Worm (Caenorhabditis elegans) whole organism, late embryonic: ENCODE data around the gene Y73B6BL.288.

Experiments used
- C08G9.2 ChIP-seq: sonication (generic microtip); optimal IDR thresholded peaks from 2 replicates; lab custom pipeline; 2016; ENCODE audit warnings: mild to moderate bottlenecking, missing genetic modification characterization, moderate library complexity, missing compliant biosample characterization
- C38D4.7 ChIP-seq: fragments of 200-800 bp; sonication (Bioruptor generic); optimal IDR thresholded peaks from 2 replicates; lab custom pipeline; 2018; ENCODE audit warnings: mild to moderate bottlenecking, missing genetic modification characterization, moderate library complexity, missing compliant biosample characterization
- F13H6.1 ChIP-seq: sonication (generic microtip); optimal IDR thresholded peaks from 2 replicates; lab custom pipeline; 2016; ENCODE audit warnings: missing genetic modification characterization, missing compliant biosample characterization
- K02D7.2 ChIP-seq: sonication (generic microtip); optimal IDR thresholded peaks from 2 replicates; lab custom pipeline; 2017; ENCODE audit warnings: mild to moderate bottlenecking, missing genetic modification characterization, missing compliant biosample characterization
- T23F11.4 ChIP-seq: fragments of 200-800 bp; sonication (Bioruptor generic); optimal IDR thresholded peaks from 2 replicates; lab custom pipeline; 2018; ENCODE audit warnings: mild to moderate bottlenecking, missing genetic modification characterization, missing compliant biosample characterization
- ama-1 ChIP-seq: fragments of 150-350 bp; optimal IDR thresholded peaks from 2 replicates; lab custom pipeline; 2014
- ceh-14 ChIP-seq: sonication (generic microtip); optimal IDR thresholded peaks from 2 replicates; lab custom pipeline; 2016; ENCODE audit warnings: missing genotype, missing genetic modification characterization, missing compliant biosample characterization
- ceh-18 ChIP-seq: sonication (generic microtip); optimal IDR thresholded peaks from 2 replicates; lab custom pipeline; 2016; ENCODE audit warnings: missing genetic modification characterization, missing compliant biosample characterization
- ceh-19 ChIP-seq: fragments of 200-800 bp; sonication (Bioruptor generic); optimal IDR thresholded peaks from 2 replicates; lab custom pipeline; 2018; ENCODE audit warnings: mild to moderate bottlenecking, missing genetic modification characterization, missing compliant biosample characterization
- ceh-24 ChIP-seq: sonication (generic microtip); optimal IDR thresholded peaks from 2 replicates; lab custom pipeline; 2016; ENCODE audit warnings: mild to moderate bottlenecking, missing genetic modification characterization, missing compliant biosample characterization
- ceh-30 ChIP-seq: fragments of 150-350 bp; optimal IDR thresholded peaks from 2 replicates; lab custom pipeline; 2014; ENCODE audit warnings: missing biosample characterization, missing genetic modification characterization
- ceh-31 ChIP-seq: sonication (generic microtip); optimal IDR thresholded peaks from 2 replicates; lab custom pipeline; 2016; ENCODE audit warnings: missing genetic modification characterization, missing compliant biosample characterization
- ceh-34 ChIP-seq: sonication (generic microtip); optimal IDR thresholded peaks from 2 replicates; lab custom pipeline; 2016; ENCODE audit warnings: mild to moderate bottlenecking, missing genetic modification characterization, missing compliant biosample characterization
- dmd-4 ChIP-seq: sonication (generic microtip); optimal IDR thresholded peaks from 2 replicates; lab custom pipeline; 2016; ENCODE audit warnings: borderline replicate concordance, missing genetic modification characterization, missing compliant biosample characterization
- dve-1 ChIP-seq: sonication (generic microtip); optimal IDR thresholded peaks from 2 replicates; lab custom pipeline; 2017; ENCODE audit warnings: antibody characterized with exemption, mild to moderate bottlenecking, missing genetic modification characterization, missing compliant biosample characterization
- elt-2 ChIP-seq: sonication (generic microtip); optimal IDR thresholded peaks from 2 replicates; lab custom pipeline; 2016; ENCODE audit warnings: missing genetic modification reagents, missing genetic modification characterization, missing compliant biosample characterization
- elt-4 ChIP-seq: sonication (generic microtip); optimal IDR thresholded peaks from 2 replicates; lab custom pipeline; 2016; ENCODE audit warnings: missing genetic modification characterization, missing compliant biosample characterization
- eyg-1 ChIP-seq: sonication (generic microtip); optimal IDR thresholded peaks from 2 replicates; lab custom pipeline; 2016; ENCODE audit warnings: missing genotype, missing genetic modification characterization, missing compliant biosample characterization
- fax-1 ChIP-seq: sonication (generic microtip); optimal IDR thresholded peaks from 2 replicates; lab custom pipeline; 2016; ENCODE audit warnings: missing genotype, missing genetic modification characterization, missing compliant biosample characterization
- fkh-10 ChIP-seq: fragments of 150-350 bp; optimal IDR thresholded peaks from 2 replicates; lab custom pipeline; 2014; ENCODE audit warnings: missing biosample characterization, missing genetic modification reagents, missing genetic modification characterization
- fkh-6 ChIP-seq: sonication (generic microtip); optimal IDR thresholded peaks from 2 replicates; lab custom pipeline; 2016; ENCODE audit warnings: missing genetic modification characterization, missing compliant biosample characterization
- hlh-13 ChIP-seq: fragments of 200-800 bp; sonication (Bioruptor generic); optimal IDR thresholded peaks from 2 replicates; lab custom pipeline; 2018; ENCODE audit warnings: mild to moderate bottlenecking, missing genetic modification characterization, missing compliant biosample characterization
- hlh-15 ChIP-seq: sonication (generic microtip); optimal IDR thresholded peaks from 2 replicates; lab custom pipeline; 2016; ENCODE audit warnings: missing genetic modification characterization, missing compliant biosample characterization
- hlh-30 ChIP-seq: sonication (generic microtip); optimal IDR thresholded peaks from 2 replicates; lab custom pipeline; 2017; ENCODE audit warnings: antibody characterized with exemption, missing genetic modification characterization, missing compliant biosample characterization; ENCODE audit not compliant: insufficient read depth
- hlh-8 ChIP-seq: sonication (generic microtip); optimal IDR thresholded peaks from 2 replicates; lab custom pipeline; 2016; ENCODE audit warnings: missing genotype, missing genetic modification characterization, missing compliant biosample characterization
- lim-6 ChIP-seq: sonication (generic microtip); optimal IDR thresholded peaks from 2 replicates; lab custom pipeline; 2016; ENCODE audit warnings: missing genetic modification characterization, missing compliant biosample characterization
- madf-2 ChIP-seq: sonication (generic microtip); optimal IDR thresholded peaks from 2 replicates; lab custom pipeline; 2017; ENCODE audit warnings: missing genetic modification characterization, missing compliant biosample characterization
- nfya-1 ChIP-seq: sonication (generic microtip); optimal IDR thresholded peaks from 2 replicates; lab custom pipeline; 2017; ENCODE audit warnings: missing genetic modification characterization, mild to moderate bottlenecking, missing compliant biosample characterization, antibody characterized with exemption, moderate library complexity
- nhr-232 ChIP-seq: sonication (generic microtip); optimal IDR thresholded peaks from 2 replicates; lab custom pipeline; 2016; ENCODE audit warnings: missing genetic modification characterization, missing compliant biosample characterization
- npax-4 ChIP-seq: sonication (generic microtip); optimal IDR thresholded peaks from 2 replicates; lab custom pipeline; 2016; ENCODE audit warnings: missing genetic modification characterization, missing compliant biosample characterization
- pax-1 ChIP-seq: fragments of 150-350 bp; optimal IDR thresholded peaks from 2 replicates; lab custom pipeline; 2014; ENCODE audit warnings: missing biosample characterization, missing genetic modification characterization
- pros-1 ChIP-seq: fragments of 150-350 bp; optimal IDR thresholded peaks from 2 replicates; lab custom pipeline; 2014; ENCODE audit warnings: missing biosample characterization, missing genetic modification reagents, missing genetic modification characterization
- sdc-2 ChIP-seq: sonication (generic microtip); optimal IDR thresholded peaks from 2 replicates; lab custom pipeline; 2016; ENCODE audit warnings: missing genotype, missing genetic modification characterization, missing compliant biosample characterization
- sox-2 ChIP-seq: fragments of 200-800 bp; sonication (Bioruptor generic); IDR thresholded peaks from 2 replicates; pipeline ENCODE4 v1.3.6; 2022; ENCODE audit warnings: missing genetic modification reagents, missing genetic modification characterization, missing compliant biosample characterization
- syd-9 ChIP-seq: sonication (generic microtip); optimal IDR thresholded peaks from 2 replicates; lab custom pipeline; 2016; ENCODE audit warnings: mild to moderate bottlenecking, missing genetic modification characterization, moderate library complexity, missing compliant biosample characterization
- tbx-2 ChIP-seq: sonication (generic microtip); optimal IDR thresholded peaks from 2 replicates; lab custom pipeline; 2016; ENCODE audit warnings: missing genetic modification characterization, missing compliant biosample characterization
- ttx-3 ChIP-seq: sonication (generic microtip); optimal IDR thresholded peaks from 2 replicates; lab custom pipeline; 2016; ENCODE audit warnings: missing genetic modification reagents, missing genetic modification characterization, missing compliant biosample characterization
- unc-42 ChIP-seq: sonication (generic microtip); optimal IDR thresholded peaks from 2 replicates; lab custom pipeline; 2016; ENCODE audit warnings: missing genotype, missing genetic modification characterization, missing compliant biosample characterization
- unc-86 ChIP-seq: sonication (generic microtip); optimal IDR thresholded peaks from 2 replicates; lab custom pipeline; 2016; ENCODE audit warnings: missing genetic modification characterization, missing compliant biosample characterization
- zip-5 ChIP-seq: sonication (generic microtip); optimal IDR thresholded peaks from 2 replicates; lab custom pipeline; 2016; ENCODE audit warnings: missing genetic modification characterization, missing compliant biosample characterization
- ztf-16 ChIP-seq: sonication (generic microtip); optimal IDR thresholded peaks from 2 replicates; lab custom pipeline; 2017; ENCODE audit warnings: missing genetic modification characterization, missing compliant biosample characterization

The Y73B6BL.288 gene

DNA sequence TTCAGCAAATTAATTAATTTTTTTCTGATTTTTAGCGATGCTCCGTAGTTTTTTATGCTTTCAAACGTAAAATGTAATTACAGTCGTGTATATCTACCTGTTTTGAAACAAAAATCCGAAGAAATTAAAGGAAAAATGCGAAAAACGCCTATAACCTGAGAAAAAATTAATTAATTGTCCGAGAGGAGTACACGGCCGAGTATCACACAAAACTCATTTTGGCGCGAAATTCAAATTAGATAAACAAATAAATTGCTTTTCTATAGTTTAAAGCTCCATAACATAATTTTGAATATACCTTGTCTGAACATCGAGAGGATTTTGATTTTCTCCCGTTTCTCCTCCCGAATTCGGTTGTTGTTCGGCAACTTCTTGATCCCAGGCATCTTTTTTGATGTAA lies 27.2 kb upstream of the Y73B6BL.288 start:
- TF ChIP-seq ceh-19 (no peak), unc-42 (tag; lab: Kevin White, UChicago) (peak; percentile 43), sdc-2 (tag; lab: Kevin White, UChicago) (no peak), pros-1 (tag; lab: Kevin White, UChicago) (no peak), dmd-4 (no peak), madf-2 (tag; lab: Kevin White, UChicago) (no peak), ztf-16 (no peak), ceh-30 (tag; lab: Kevin White, UChicago) (no peak), tbx-2 (tag; lab: Kevin White, UChicago) (peak; percentile 13), zip-5 (tag; lab: Kevin White, UChicago) (no peak), elt-4 (tag; lab: Kevin White, UChicago) (no peak), ceh-24 (tag; lab: Kevin White, UChicago) (no peak), hlh-8 (tag; lab: Kevin White, UChicago) (no peak), C38D4.7 (no peak), ceh-31 (tag; lab: Kevin White, UChicago) (peak; percentile 56), nhr-232 (tag; lab: Kevin White, UChicago) (no peak), C08G9.2 (tag; lab: Kevin White, UChicago) (peak; percentile 42), T23F11.4 (GFP tag; lab: Kevin White, UChicago) (no peak), unc-86 (tag; lab: Kevin White, UChicago) (no peak), F13H6.1 (tag; lab: Kevin White, UChicago) (no peak), fkh-6 (tag; lab: Kevin White, UChicago) (no peak), hlh-13 (GFP tag; lab: Kevin White, UChicago) (no peak), ceh-34 (tag; lab: Kevin White, UChicago) (no peak), eyg-1 (tag; lab: Kevin White, UChicago) (no peak)

DNA sequence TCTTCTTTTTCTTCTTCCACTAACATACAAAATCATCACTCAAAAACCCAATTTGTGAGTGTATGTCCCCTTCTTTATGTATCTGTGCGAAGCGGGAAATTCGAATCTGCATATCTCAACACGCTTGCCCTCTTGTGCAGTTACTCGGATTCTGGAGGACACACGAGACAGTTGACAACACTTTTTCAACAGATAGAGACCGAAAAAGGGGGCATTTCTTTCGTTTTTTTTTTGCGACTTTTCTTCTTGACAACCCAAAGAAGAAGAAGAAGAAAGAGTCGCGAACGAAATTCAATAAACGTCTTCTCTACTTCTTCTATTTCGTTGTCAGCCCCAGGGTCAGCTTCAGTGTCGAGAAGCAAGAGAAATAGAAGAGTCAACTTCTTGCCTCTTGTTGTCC lies 23.7 kb upstream of the Y73B6BL.288 start:
- TF ChIP-seq C08G9.2 (tag; lab: Kevin White, UChicago) (no peak), ttx-3 (tag; lab: Kevin White, UChicago) (no peak), sox-2 (no peak), syd-9 (no peak), dve-1 (tag; lab: Kevin White, UChicago) (no peak), eyg-1 (tag; lab: Kevin White, UChicago) (no peak), fkh-10 (GFP tag; lab: Kevin White, UChicago) (peak; percentile 36), nfya-1 (no peak), unc-42 (tag; lab: Kevin White, UChicago) (peak; percentile 94)

DNA sequence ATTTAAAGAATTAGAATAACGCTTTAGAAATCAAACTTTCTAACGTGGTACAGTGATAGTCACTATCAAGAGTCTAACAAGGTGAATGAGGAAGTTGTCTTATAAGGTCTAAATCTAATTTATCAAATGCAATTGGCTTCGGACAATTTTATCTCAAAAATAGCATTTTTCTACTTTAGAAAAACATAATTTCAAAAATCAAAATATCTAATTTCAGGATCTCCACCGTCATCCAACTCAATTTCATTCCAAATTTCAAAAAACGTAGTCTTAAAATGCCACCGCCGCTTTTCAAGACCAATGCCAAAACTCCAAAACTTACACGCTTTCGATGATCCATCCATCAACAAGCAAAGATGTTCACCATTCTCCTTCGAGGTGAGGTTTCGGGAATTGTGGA lies 22.7 kb upstream of the Y73B6BL.288 start, which contains the start of gene Y73B6BL.270:
Y73B6BL.270 (plus strand) TSS at position 301 of the 400 bp plus-strand sequence.
- TF ChIP-seq pax-1 (tag; lab: Kevin White, UChicago) (no peak), unc-42 (tag; lab: Kevin White, UChicago) (no peak), elt-4 (tag; lab: Kevin White, UChicago) (no peak), ceh-14 (tag; lab: Kevin White, UChicago) (no peak), elt-2 (no peak), C08G9.2 (tag; lab: Kevin White, UChicago) (no peak), sdc-2 (tag; lab: Kevin White, UChicago) (no peak), nhr-232 (tag; lab: Kevin White, UChicago) (no peak), lim-6 (tag; lab: Kevin White, UChicago) (no peak), npax-4 (no peak), fax-1 (no peak), K02D7.2 (tag; lab: Kevin White, UChicago) (no peak), fkh-10 (GFP tag; lab: Kevin White, UChicago) (no peak), hlh-30 (tag; lab: Kevin White, UChicago) (no peak), ceh-30 (tag; lab: Kevin White, UChicago) (no peak), hlh-15 (tag; lab: Kevin White, UChicago) (no peak), ceh-18 (tag; lab: Kevin White, UChicago) (no peak), hlh-8 (tag; lab: Kevin White, UChicago) (no peak), ama-1 (lab: Kevin White, UChicago) (no peak)
